Worm (Caenorhabditis elegans) whole organism, L4 larva: ENCODE data around the gene C09G9.3.

Experiments used
- F26F4.8 ChIP-seq: fragments of 200-800 bp; sonication (Bioruptor generic); conservative IDR thresholded peaks from 2 replicates; pipeline ENCODE4 v1.3.6; 2022; ENCODE audit warnings: missing genetic modification characterization, missing compliant biosample characterization
- F44E2.7 ChIP-seq: fragments of 200-800 bp; sonication (Bioruptor generic); IDR thresholded peaks from 2 replicates; pipeline ENCODE4 v2.1.2; 2022; ENCODE audit warnings: missing genetic modification characterization, missing compliant biosample characterization
- T20F7.1 ChIP-seq: fragments of 200-800 bp; sonication (Bioruptor generic); optimal IDR thresholded peaks from 2 replicates; lab custom pipeline; 2018; ENCODE audit warnings: mild to moderate bottlenecking, missing genetic modification characterization, missing compliant biosample characterization
- T26A8.4 ChIP-seq: fragments of 200-800 bp; sonication (Bioruptor generic); IDR thresholded peaks from 2 replicates; pipeline ENCODE4 v1.3.6; 2022; ENCODE audit warnings: missing genetic modification characterization, missing compliant biosample characterization
- Y105C5A.15 ChIP-seq: fragments of 200-800 bp; sonication (Bioruptor generic); IDR thresholded peaks from 2 replicates; pipeline ENCODE4 v1.3.6; 2022; ENCODE audit warnings: missing genetic modification characterization, missing compliant biosample characterization
- Y48G9A.11 ChIP-seq: fragments of 200-800 bp; sonication (Bioruptor generic); IDR thresholded peaks from 2 replicates; pipeline ENCODE4 v1.3.6; 2022; ENCODE audit warnings: missing genetic modification reagents, missing genetic modification characterization, missing compliant biosample characterization
- ZK337.2 ChIP-seq: fragments of 200-800 bp; sonication (Bioruptor generic); IDR thresholded peaks from 2 replicates; pipeline ENCODE4 v1.3.6; 2022; ENCODE audit warnings: missing genetic modification reagents, missing genetic modification characterization, missing compliant biosample characterization
- ZK546.5 ChIP-seq, 2 experiments: sonication (generic microtip); optimal IDR thresholded peaks; 2 replicates each; lab custom pipeline; 2017; ENCODE audit warnings: missing biosample characterization in 2 of 2, missing genetic modification characterization in 2 of 2
- aha-1 ChIP-seq: fragments of 150-350 bp; peaks from one replicate; lab custom pipeline; 2014; ENCODE audit warnings: missing biosample characterization, missing genetic modification characterization
- arid-1 ChIP-seq: fragments of 200-800 bp; sonication (Bioruptor generic); conservative IDR thresholded peaks from 2 replicates; pipeline ENCODE4 v1.3.6; 2022; ENCODE audit warnings: missing genetic modification reagents, missing genetic modification characterization, missing compliant biosample characterization
- attf-4 ChIP-seq: sonication (generic microtip); optimal IDR thresholded peaks from 3 replicates; lab custom pipeline; 2017; ENCODE audit warnings: missing biosample characterization, missing genetic modification characterization
- ceh-28 ChIP-seq: fragments of 150-350 bp; optimal IDR thresholded peaks from 2 replicates; lab custom pipeline; 2014; ENCODE audit warnings: missing biosample characterization, missing genetic modification reagents, missing genetic modification characterization
- ceh-82 ChIP-seq: sonication (generic microtip); optimal IDR thresholded peaks from 2 replicates; lab custom pipeline; 2017; ENCODE audit warnings: missing biosample characterization, missing genetic modification characterization
- ces-1 ChIP-seq: fragments of 150-350 bp; sonication (generic microtip); optimal IDR thresholded peaks from 4 replicates; lab custom pipeline; 2014; ENCODE audit warnings: missing biosample characterization, missing genetic modification reagents, missing genetic modification characterization
- cey-2 ChIP-seq: sonication (generic microtip); optimal IDR thresholded peaks from 3 replicates; lab custom pipeline; 2017; ENCODE audit warnings: missing genetic modification characterization, mild to moderate bottlenecking, missing compliant biosample characterization, antibody characterized with exemption, borderline replicate concordance; ENCODE audit not compliant: insufficient read depth
- ctbp-1 ChIP-seq: fragments of 200-800 bp; sonication (Bioruptor generic); IDR thresholded peaks from 2 replicates; pipeline ENCODE4 v1.3.6; 2022; ENCODE audit warnings: missing genetic modification reagents, missing genetic modification characterization, missing compliant biosample characterization
- daf-12 ChIP-seq: fragments of 150-350 bp; optimal IDR thresholded peaks from 2 replicates; lab custom pipeline; 2014; ENCODE audit warnings: missing biosample characterization, missing genetic modification reagents, missing genetic modification characterization
- daf-16 ChIP-seq, 3 experiments: sonication (generic microtip); optimal IDR thresholded peaks; 2 replicates each; lab custom pipeline; 2016 to 2017; ENCODE audit warnings: missing genetic modification characterization in 3 of 3, missing genetic modification reagents in 3 of 3, mild to moderate bottlenecking in 2 of 3, missing compliant biosample characterization in 2 of 3, missing biosample characterization in 1 of 3, moderate library complexity in 1 of 3
- dmd-6 ChIP-seq: fragments of 200-800 bp; sonication (Bioruptor generic); IDR thresholded peaks from 2 replicates; pipeline ENCODE4 v1.3.6; 2022; ENCODE audit warnings: missing genetic modification reagents, missing genetic modification characterization, missing compliant biosample characterization
- dmd-9 ChIP-seq: fragments of 200-800 bp; sonication (Bioruptor generic); IDR thresholded peaks from 2 replicates; pipeline ENCODE4 v1.3.6; 2022; ENCODE audit warnings: missing genetic modification reagents, missing genetic modification characterization, missing compliant biosample characterization
- egl-43 ChIP-seq: fragments of 200-800 bp; sonication (Bioruptor generic); IDR thresholded peaks from 2 replicates; pipeline ENCODE4 v1.3.6; 2022; ENCODE audit warnings: missing genetic modification reagents, missing genetic modification characterization, missing compliant biosample characterization
- hlh-11 ChIP-seq: fragments of 200-800 bp; sonication (Bioruptor generic); optimal IDR thresholded peaks from 2 replicates; lab custom pipeline; 2018; ENCODE audit warnings: mild to moderate bottlenecking, missing genetic modification characterization, missing compliant biosample characterization
- hlh-30 ChIP-seq: sonication (generic microtip); optimal IDR thresholded peaks from 2 replicates; lab custom pipeline; 2017; ENCODE audit warnings: antibody characterized with exemption, mild to moderate bottlenecking, missing genetic modification characterization, missing compliant biosample characterization; ENCODE audit not compliant: insufficient read depth
- hmg-1.1 ChIP-seq: fragments of 200-800 bp; sonication (Bioruptor generic); IDR thresholded peaks from 2 replicates; pipeline ENCODE4 v1.3.6; 2022; ENCODE audit warnings: missing genetic modification reagents, missing genetic modification characterization, missing compliant biosample characterization
- lim-7 ChIP-seq: fragments of 200-800 bp; sonication (Bioruptor generic); IDR thresholded peaks from 2 replicates; pipeline ENCODE4 v1.3.6; 2022; ENCODE audit warnings: missing genetic modification characterization, missing compliant biosample characterization
- lin-1 ChIP-seq: fragments of 200-800 bp; sonication (Bioruptor generic); IDR thresholded peaks from 2 replicates; pipeline ENCODE4 v1.3.6; 2022; ENCODE audit warnings: missing genetic modification reagents, missing genetic modification characterization, missing compliant biosample characterization
- lin-13 ChIP-seq: fragments of 150-350 bp; optimal IDR thresholded peaks from 2 replicates; lab custom pipeline; 2014; ENCODE audit warnings: missing biosample characterization, missing genetic modification reagents, missing genetic modification characterization
- lin-15B ChIP-seq: fragments of 150-350 bp; sonication (generic microtip); optimal IDR thresholded peaks from 3 replicates; lab custom pipeline; 2014; ENCODE audit warnings: missing biosample characterization, missing genetic modification characterization
- lin-29 ChIP-seq: fragments of 200-800 bp; sonication (Bioruptor generic); IDR thresholded peaks from 2 replicates; pipeline ENCODE4 v1.3.6; 2022; ENCODE audit warnings: missing genetic modification reagents, missing genetic modification characterization, missing compliant biosample characterization
- madf-5 ChIP-seq, 2 experiments: fragments of 200-800 bp; sonication (Bioruptor generic); IDR thresholded peaks; 2 replicates each; pipeline ENCODE4 v1.3.6; 2022; ENCODE audit warnings: missing compliant biosample characterization in 2 of 2, missing genetic modification characterization in 2 of 2
- madf-9 ChIP-seq: fragments of 200-800 bp; sonication (Bioruptor generic); conservative IDR thresholded peaks from 2 replicates; pipeline ENCODE4 v1.3.6; 2022; ENCODE audit warnings: missing genetic modification reagents, missing genetic modification characterization, missing compliant biosample characterization
- mep-1 ChIP-seq: fragments of 150-350 bp; sonication (generic microtip); optimal IDR thresholded peaks from 3 replicates; lab custom pipeline; 2014; ENCODE audit warnings: missing biosample characterization, missing genetic modification characterization
- mxl-2 ChIP-seq: fragments of 200-800 bp; sonication (Bioruptor generic); conservative IDR thresholded peaks from 2 replicates; pipeline ENCODE4 v1.3.6; 2022; ENCODE audit warnings: missing genetic modification reagents, missing genetic modification characterization, missing compliant biosample characterization
- mxl-3 ChIP-seq: fragments of 200-800 bp; sonication (Bioruptor generic); optimal IDR thresholded peaks from 2 replicates; lab custom pipeline; 2018; ENCODE audit warnings: mild to moderate bottlenecking, missing genetic modification characterization, missing compliant biosample characterization
- nhr-11 ChIP-seq: fragments of 150-350 bp; optimal IDR thresholded peaks from 2 replicates; lab custom pipeline; 2014; ENCODE audit warnings: missing biosample characterization, missing genetic modification characterization
- nhr-41 ChIP-seq: fragments of 200-800 bp; sonication (Bioruptor generic); IDR thresholded peaks from 2 replicates; pipeline ENCODE4 v1.3.6; 2022; ENCODE audit warnings: missing genetic modification reagents, missing genetic modification characterization, missing compliant biosample characterization
- nhr-6 ChIP-seq: fragments of 150-350 bp; optimal IDR thresholded peaks from 2 replicates; lab custom pipeline; 2014; ENCODE audit warnings: missing biosample characterization, missing genetic modification characterization
- nhr-77 ChIP-seq: fragments of 150-350 bp; optimal IDR thresholded peaks from 2 replicates; lab custom pipeline; 2014; ENCODE audit warnings: missing biosample characterization, missing genetic modification characterization
- php-3 ChIP-seq: fragments of 200-800 bp; sonication (Bioruptor generic); IDR thresholded peaks from 2 replicates; pipeline ENCODE4 v1.3.6; 2022; ENCODE audit warnings: missing genetic modification reagents, missing genetic modification characterization, missing compliant biosample characterization
- pqm-1 ChIP-seq: sonication (generic microtip); optimal IDR thresholded peaks from 2 replicates; lab custom pipeline; 2017; ENCODE audit warnings: missing biosample characterization, missing genetic modification characterization
- sdz-12 ChIP-seq: fragments of 200-800 bp; sonication (Bioruptor generic); optimal IDR thresholded peaks from 2 replicates; lab custom pipeline; 2018; ENCODE audit warnings: mild to moderate bottlenecking, missing genetic modification characterization, missing compliant biosample characterization
- set-16 ChIP-seq: fragments of 200-800 bp; sonication (Bioruptor generic); IDR thresholded peaks from 2 replicates; pipeline ENCODE4 v1.3.6; 2022; ENCODE audit warnings: missing genetic modification reagents, missing genetic modification characterization, missing compliant biosample characterization
- skn-1 ChIP-seq: fragments of 150-350 bp; optimal IDR thresholded peaks from 2 replicates; lab custom pipeline; 2014; ENCODE audit warnings: missing biosample characterization, missing genetic modification characterization
- spr-1 ChIP-seq: sonication (generic microtip); optimal IDR thresholded peaks from 2 replicates; lab custom pipeline; 2016; ENCODE audit warnings: mild to moderate bottlenecking, missing genetic modification characterization, missing compliant biosample characterization
- unc-39 ChIP-seq: sonication (generic microtip); optimal IDR thresholded peaks from 2 replicates; lab custom pipeline; 2017; ENCODE audit warnings: missing biosample characterization, missing genetic modification characterization
- zfp-3 ChIP-seq: fragments of 200-800 bp; sonication (Bioruptor generic); conservative IDR thresholded peaks from 2 replicates; pipeline ENCODE4 v1.3.6; 2022; ENCODE audit warnings: missing genetic modification reagents, missing genetic modification characterization, missing compliant biosample characterization

C09G9.3 gene

DNA sequence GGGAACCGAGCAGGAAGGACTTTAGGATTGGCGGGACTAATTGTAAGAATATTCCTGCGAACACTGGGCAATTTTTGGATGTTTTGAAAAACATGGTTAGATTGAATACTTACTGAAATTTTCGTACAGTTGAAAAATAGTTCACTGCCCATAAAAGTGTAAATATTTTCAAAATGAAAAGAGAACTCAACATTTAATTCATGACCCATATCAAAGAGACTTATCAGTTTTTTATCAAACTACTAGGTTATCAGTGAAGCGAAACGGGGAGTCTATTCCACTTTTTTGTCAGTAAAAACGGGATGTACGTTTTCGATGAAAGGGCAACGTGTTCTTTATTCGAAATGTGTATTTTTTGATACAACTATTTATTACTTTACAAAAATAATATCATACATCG is 26.9 kb downstream of the C09G9.3 start (continued):
- no peak for TF ChIP-seq spr-1 (tag; lab: Kevin White, UChicago)
- TF ChIP-seq unc-39 (tag; lab: Kevin White, UChicago) = no peak
- TF ChIP-seq F26F4.8 (GFP tag; lab: Robert Waterston, UW) = no peak
- TF ChIP-seq hmg-1.1 (GFP tag; lab: Robert Waterston, UW) = no peak
- TF ChIP-seq T20F7.1 (GFP tag; lab: Kevin White, UChicago) = peak; percentile 5
- TF ChIP-seq lin-15B (tag; lab: Kevin White, UChicago) = no peak
- no peak for TF ChIP-seq mxl-2
- TF ChIP-seq php-3 (GFP tag; lab: Robert Waterston, UW) = no peak
- TF ChIP-seq mep-1 (tag; lab: Kevin White, UChicago) = no peak
- no peak for TF ChIP-seq daf-12 (tag; lab: Kevin White, UChicago)
- TF ChIP-seq zfp-3 = no peak
- TF ChIP-seq ZK337.2 (GFP tag; lab: Robert Waterston, UW) = no peak
- no peak for TF ChIP-seq dmd-9
- TF ChIP-seq cey-2 (tag; lab: Kevin White, UChicago) = no peak

DNA sequence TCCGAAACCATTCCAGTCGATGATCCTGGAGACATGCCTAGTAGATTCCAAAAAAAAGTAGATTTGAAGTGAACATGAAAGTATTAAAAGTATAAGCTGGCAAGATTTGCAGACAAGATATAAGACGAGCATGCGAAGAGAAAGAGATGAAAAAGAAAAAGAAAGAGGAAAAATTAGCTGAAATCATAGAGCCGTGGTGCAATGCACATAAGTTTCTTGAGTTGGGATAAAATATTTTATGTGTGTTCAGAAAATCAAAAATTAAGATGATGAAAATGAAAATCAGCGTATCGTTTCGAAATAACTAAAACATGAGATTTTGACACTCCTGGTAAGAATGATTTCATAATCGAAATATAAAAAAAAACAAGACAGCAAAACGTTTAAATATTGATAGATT is 28.4 kb downstream of the C09G9.3 start, which contains the start of gene T11B7.2:
T11B7.2 (minus strand) TSS at position 101 of the 400 bp plus-strand sequence.
- TF ChIP-seq pqm-1 (tag; lab: Kevin White, UChicago) = no peak
- no peak for TF ChIP-seq T26A8.4 (GFP tag; lab: Robert Waterston, UW)
- no peak for TF ChIP-seq Y105C5A.15 (GFP tag; lab: Robert Waterston, UW)
- TF ChIP-seq ces-1 = no peak

DNA sequence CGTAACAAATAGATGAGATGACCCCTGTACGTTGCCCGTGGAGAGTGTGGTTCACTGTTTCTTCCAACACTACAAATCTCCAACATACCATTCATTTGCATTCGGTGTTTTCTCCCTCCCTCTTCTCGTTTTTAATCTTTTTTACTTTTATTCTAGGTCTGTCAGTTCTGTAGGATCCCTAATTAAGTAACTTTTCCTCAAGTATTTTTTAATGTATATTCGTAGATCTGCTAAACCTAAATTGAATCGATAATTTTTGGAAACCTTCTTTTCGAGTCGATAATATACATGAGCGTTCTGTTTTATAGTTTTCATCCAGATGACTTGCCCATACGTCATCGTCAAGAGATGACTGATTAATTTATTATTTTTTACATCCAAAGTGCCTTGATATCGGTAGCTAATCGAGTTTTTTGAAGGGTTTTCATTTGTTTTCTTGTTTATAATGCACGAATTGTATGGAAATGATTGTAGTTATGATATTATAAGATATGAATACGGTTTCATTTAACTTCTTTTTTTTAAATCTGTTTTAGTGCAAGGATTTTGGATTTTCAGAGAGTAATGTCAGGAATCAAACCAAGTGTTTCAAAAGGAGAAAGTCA is 32.6 kb downstream of the C09G9.3 start, which contains the start of the genes T28C6.11 and T11B7.1:
T28C6.11 (minus strand) TSS at position 101 of the 605 bp plus-strand sequence.
T11B7.1 (plus strand) TSS at position 555 of the 605 bp plus-strand sequence.
- TF ChIP-seq madf-5 (GFP tag; IDR thresholded peaks at IDR 0.05; lab: Robert Waterston, UW) (no peak), F44E2.7 (no peak), set-16 (no peak), lin-15B (tag; lab: Kevin White, UChicago) (no peak), attf-4 (no peak), madf-9 (no peak), lim-7 (no peak), nhr-6 (no peak), T26A8.4 (GFP tag; lab: Robert Waterston, UW) (no peak), lin-29 (GFP tag; lab: Robert Waterston, UW) (no peak), ctbp-1 (GFP tag; lab: Robert Waterston, UW) (no peak)

DNA sequence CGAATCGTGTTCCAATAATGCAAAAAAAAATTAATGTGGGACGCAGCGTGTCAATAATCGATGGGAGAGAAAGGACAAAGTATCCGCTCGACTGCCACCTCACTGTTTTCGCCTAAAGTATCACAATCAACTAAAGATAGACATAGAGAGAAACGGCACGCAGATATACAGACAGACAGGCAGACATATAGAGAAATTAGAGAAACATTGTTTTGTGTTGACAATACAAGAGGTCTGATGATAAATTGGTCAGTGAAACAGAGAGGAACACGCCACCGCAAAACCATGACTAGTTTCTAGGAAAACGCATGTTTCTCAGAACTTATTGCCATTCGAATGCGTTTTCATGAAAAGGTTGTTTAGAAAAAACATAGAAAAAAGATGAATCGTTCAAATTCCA is 42.3 kb downstream of the C09G9.3 start, which contains the start of gene T28C6.8:
T28C6.8 (minus strand) TSS at position 137 of the 400 bp plus-strand sequence.
- peak; percentile 46 for TF ChIP-seq dmd-6 (GFP tag; lab: Robert Waterston, UW)
- TF ChIP-seq nhr-41 (GFP tag; lab: Robert Waterston, UW) = no peak
- TF ChIP-seq attf-4 = no peak
- peak; percentile 16 for TF ChIP-seq lin-13
- peak; percentile 83 for TF ChIP-seq mxl-3 (GFP tag; lab: Kevin White, UChicago)
- 0 out of 2 replicates have a peak, but pooled peaks have one; percentile 25 for TF ChIP-seq lin-1
- no peak for TF ChIP-seq skn-1
- no peak for TF ChIP-seq ceh-28
- TF ChIP-seq egl-43 (GFP tag; lab: Robert Waterston, UW) = no peak
- peak; percentile 77 for TF ChIP-seq nhr-77 (tag; lab: Kevin White, UChicago)
- peak; percentile 68 for TF ChIP-seq hlh-30
- TF ChIP-seq nhr-11 (tag; lab: Kevin White, UChicago) = peak; percentile 64
- no peak for TF ChIP-seq ceh-82 (tag; lab: Kevin White, UChicago)
- TF ChIP-seq ZK546.5 (tag; optimal IDR thresholded peaks at IDR 0.05; lab: Kevin White, UChicago) = no peak
- TF ChIP-seq arid-1 (GFP tag; lab: Robert Waterston, UW) = no peak
- peak; percentile 77 for TF ChIP-seq aha-1 (tag; lab: Kevin White, UChicago)
- TF ChIP-seq T26A8.4 (GFP tag; lab: Robert Waterston, UW) = peak; percentile 67
- no peak for TF ChIP-seq sdz-12 (GFP tag; lab: Kevin White, UChicago)
- peak; percentile 33 for TF ChIP-seq cey-2 (tag; lab: Kevin White, UChicago)
- TF ChIP-seq Y48G9A.11 = no peak
- peak; percentile 84 for TF ChIP-seq hlh-11 (tag; lab: Kevin White, UChicago)
- no peak for TF ChIP-seq daf-16 (GFP tag; optimal IDR thresholded peaks at IDR 0.05; lab: Kevin White, UChicago)
- peak; percentile 93 for TF ChIP-seq daf-16 (tag; optimal IDR thresholded peaks at IDR 0.05; lab: Kevin White, UChicago)
